Worm (Caenorhabditis elegans): Measurements from ENCODE around the gene F15B10.3.
A peak's percentile ranks its signal among the peaks of the same experiment; 100 is the strongest.

Gene F15B10.3

ce11 chrIV:6556624-6557368 lies 45.7 kb upstream of the F15B10.3 start, which contains the start of gene try-3 (continued):
- TF ChIP-seq C17E4.6 (GFP tag; IDR thresholded peaks at IDR 0.05) = 0 out of 2 replicates have a peak, but pooled peaks have one; percentile 18
- 0 out of 2 replicates have a peak, but pooled peaks have one; percentile 68 for TF ChIP-seq ceh-58 (GFP tag; IDR thresholded peaks at IDR 0.05)
- TF ChIP-seq gei-17 (GFP tag; optimal IDR thresholded peaks at IDR 0.05) = no peak
- no peak for TF ChIP-seq mes-4 (tag; optimal IDR thresholded peaks at IDR 0.05)
- TF ChIP-seq K12H6.12 (tag; optimal IDR thresholded peaks at IDR 0.05) = peak; percentile 82
- TF ChIP-seq lin-35 (GFP tag; optimal IDR thresholded peaks at IDR 0.05) = peak in 1 of 3 experiments; percentile 78
- peak; percentile 78; the same call in 1 of the 2 replicates for TF ChIP-seq madf-3 (GFP tag; IDR thresholded peaks at IDR 0.05)
- no peak for TF ChIP-seq lsy-27 (tag; optimal IDR thresholded peaks at IDR 0.05; ENCODE audit: borderline replicate concordance, insufficient read depth)
- 0 out of 2 replicates have a peak, but pooled peaks have one; percentile 59 for TF ChIP-seq F37B4.10 (GFP tag; IDR thresholded peaks at IDR 0.05)
- TF ChIP-seq lsl-1 (GFP tag; optimal IDR thresholded peaks at IDR 0.05) = peak; percentile 32
- peak; percentile 61 for TF ChIP-seq sptf-2 (GFP tag; optimal IDR thresholded peaks at IDR 0.05)
- peak; percentile 63; the same call in 1 of the 2 replicates for TF ChIP-seq Y95B8A.8 (GFP tag; IDR thresholded peaks at IDR 0.05)
- peak; percentile 75 for TF ChIP-seq snpc-1.3 (tag; optimal IDR thresholded peaks at IDR 0.05; ENCODE audit: insufficient read depth)
- TF ChIP-seq unc-62 (GFP tag; optimal IDR thresholded peaks at IDR 0.05) = no peak
- TF ChIP-seq B0336.3 (GFP tag; IDR thresholded peaks at IDR 0.05) = peak; percentile 81
- peak; percentile 51 for TF ChIP-seq madf-10 (tag; optimal IDR thresholded peaks at IDR 0.05)
- TF ChIP-seq B0261.1 (tag; optimal IDR thresholded peaks at IDR 0.05) = peak; percentile 89
- peak; percentile 55 for TF ChIP-seq atf-7 (tag; optimal IDR thresholded peaks at IDR 0.05)
- no peak for TF ChIP-seq lag-1 (GFP tag; IDR thresholded peaks at IDR 0.05)
- TF ChIP-seq Y53F4B.3 (GFP tag; IDR thresholded peaks at IDR 0.05) = no peak
- TF ChIP-seq zfh-2 (GFP tag; conservative IDR thresholded peaks at IDR 0.05) = no peak
- 0 out of 2 replicates have a peak, but pooled peaks have one; percentile 66 for TF ChIP-seq ztf-6 (GFP tag; IDR thresholded peaks at IDR 0.05)
- TF ChIP-seq ccch-3 (GFP tag; optimal IDR thresholded peaks at IDR 0.05) = no peak
- TF ChIP-seq attf-5 (GFP tag; optimal IDR thresholded peaks at IDR 0.05) = peak; percentile 54
- TF ChIP-seq ets-4 (GFP tag; optimal IDR thresholded peaks at IDR 0.05) = peak; percentile 13
- TF ChIP-seq ztf-18 (tag; optimal IDR thresholded peaks at IDR 0.05) = peak; percentile 66
- peak; percentile 42 for TF ChIP-seq mel-28 (tag; optimal IDR thresholded peaks at IDR 0.05; ENCODE audit: borderline replicate concordance)
- peak; percentile 90 for TF ChIP-seq dox-1 (GFP tag; IDR thresholded peaks at IDR 0.05)
- no peak for TF ChIP-seq efl-1 (GFP tag; optimal IDR thresholded peaks at IDR 0.05)
- peak; percentile 65 for TF ChIP-seq F23B12.7 (tag; optimal IDR thresholded peaks at IDR 0.05; ENCODE audit: insufficient read depth)
- TF ChIP-seq tbp1 (GFP tag; optimal IDR thresholded peaks at IDR 0.05) = peak; percentile 98
- TF ChIP-seq nfya-1 (tag; optimal IDR thresholded peaks at IDR 0.05; ENCODE audit: borderline replicate concordance, insufficient read depth) = no peak
- no peak for TF ChIP-seq ztf-22 (GFP tag; optimal IDR thresholded peaks at IDR 0.05)
- peak; percentile 42 for TF ChIP-seq ztf-26 (tag; optimal IDR thresholded peaks at IDR 0.05)

DNA sequence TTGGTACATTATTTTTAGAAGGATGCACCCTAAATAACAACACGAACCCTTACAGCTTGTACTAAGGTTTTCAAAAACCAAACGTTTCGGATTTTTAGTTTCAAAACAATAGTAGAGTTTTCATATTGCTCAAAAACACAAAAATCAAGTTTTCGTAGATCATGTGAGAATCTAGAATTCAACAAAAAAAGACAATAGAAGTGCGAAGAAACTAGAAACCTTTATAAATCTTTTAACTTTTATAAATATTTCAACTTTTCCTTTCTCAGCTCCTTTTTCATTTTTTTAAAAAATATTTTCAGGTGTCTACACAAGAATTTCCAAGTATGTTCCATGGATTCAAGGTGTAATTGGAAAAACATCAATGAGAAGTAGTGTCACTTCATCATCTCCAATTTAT lies 42.0 kb upstream of the F15B10.3 start, which contains the start of gene best-9:
best-9 (plus strand) TSS at position 301 of the 400 bp plus-strand sequence.
- no peak for TF ChIP-seq B0261.1 (tag; optimal IDR thresholded peaks at IDR 0.05)

- TF ChIP-seq lin-26 (GFP tag; IDR thresholded peaks at IDR 0.05) (no peak), snpc-4 (GFP tag; optimal IDR thresholded peaks at IDR 0.05) (no peak), snpc-4 (tag; optimal IDR thresholded peaks at IDR 0.05) (peak in 1 of 4 experiments; percentile 71), B0261.1 (tag; optimal IDR thresholded peaks at IDR 0.05) (peak; percentile 39), rpc-1 (optimal IDR thresholded peaks at IDR 0.05) (peak; percentile 33), rpc-1 (tag; optimal IDR thresholded peaks at IDR 0.05) (peak; percentile 76), him-1 (tag; optimal IDR thresholded peaks at IDR 0.05) (peak; percentile 32), tbp1 (GFP tag; optimal IDR thresholded peaks at IDR 0.05) (peak; percentile 73), K12H6.12 (tag; optimal IDR thresholded peaks at IDR 0.05) (no peak), tlf-1 (GFP tag; optimal IDR thresholded peaks at IDR 0.05) (no peak)
Measured at ce11 chrIV:6562039-6562438, 40.4 kb upstream of the F15B10.3 start.

Measured in whole organism, young adult.